Fruit fly (Drosophila melanogaster) whole organism, wandering third instar larva: ENCODE results near the gene Or10a.

Experiments used
- Abd-B ChIP-seq: fragments of >200 bp; optimal IDR thresholded peaks from 2 replicates; lab custom pipeline; 2017; ENCODE audit warnings: missing biosample characterization, missing genetic modification characterization
- CG32264 ChIP-seq: fragments of 200-800 bp; sonication (Bioruptor generic); optimal IDR thresholded peaks from 2 replicates; lab custom pipeline; 2016; ENCODE audit warnings: missing biosample characterization, missing genetic modification characterization
- CG9705 ChIP-seq: fragments of 200-800 bp; sonication (Bioruptor generic); optimal IDR thresholded peaks from 2 replicates; lab custom pipeline; 2018; ENCODE audit warnings: missing biosample characterization, mild to moderate bottlenecking, missing genetic modification characterization
- Dfd ChIP-seq: fragments of >200 bp; optimal IDR thresholded peaks from 2 replicates; lab custom pipeline; 2017; ENCODE audit warnings: missing biosample characterization, missing genetic modification characterization
- Dif ChIP-seq: fragments of 200-275, 200-300 bp; sonication (Bioruptor generic); optimal IDR thresholded peaks from 2 replicates; lab custom pipeline; 2018; ENCODE audit warnings: missing biosample characterization, missing genetic modification characterization; ENCODE audit not compliant: partially characterized antibody
- GATAd ChIP-seq: sonication (Bioruptor generic); optimal IDR thresholded peaks from 2 replicates; lab custom pipeline; 2016; ENCODE audit warnings: missing biosample characterization, missing genetic modification characterization
- HLH106 ChIP-seq: fragments of 200-800 bp; optimal IDR thresholded peaks from 3 replicates; lab custom pipeline; 2019; ENCODE audit warnings: missing biosample characterization, mild to moderate bottlenecking, missing genetic modification characterization, moderate library complexity
- Hnf4 ChIP-seq: fragments of 200-800 bp; sonication (Bioruptor generic); optimal IDR thresholded peaks from 2 replicates; lab custom pipeline; 2016; ENCODE audit warnings: missing biosample characterization, mild to moderate bottlenecking, missing genetic modification characterization
- Hr83 ChIP-seq: fragments of 200-300 bp; sonication (Bioruptor generic); optimal IDR thresholded peaks from 2 replicates; lab custom pipeline; 2016; ENCODE audit warnings: missing biosample characterization, mild to moderate bottlenecking, missing genetic modification characterization, moderate library complexity; ENCODE audit not compliant: poor library complexity, severe bottlenecking
- Jra ChIP-seq: sonication (Bioruptor generic); optimal IDR thresholded peaks from 2 replicates; lab custom pipeline; 2016; ENCODE audit warnings: missing biosample characterization, missing genetic modification characterization
- Mio ChIP-seq: sonication (Bioruptor generic); optimal IDR thresholded peaks from 2 replicates; lab custom pipeline; 2016; ENCODE audit warnings: missing biosample characterization, missing genetic modification characterization
- N ChIP-seq: fragments of >200 bp; optimal IDR thresholded peaks from 2 replicates; lab custom pipeline; 2018; ENCODE audit warnings: missing biosample characterization, missing external identifiers, missing genetic modification characterization
- OdsH ChIP-seq: fragments of 200-800 bp; sonication (Bioruptor generic); optimal IDR thresholded peaks from 2 replicates; lab custom pipeline; 2016; ENCODE audit warnings: missing biosample characterization, mild to moderate bottlenecking, missing genetic modification characterization
- Sp1 ChIP-seq: fragments of 200-800 bp; sonication (Bioruptor generic); optimal IDR thresholded peaks from 3 replicates; lab custom pipeline; 2019; ENCODE audit warnings: missing biosample characterization, mild to moderate bottlenecking, missing genetic modification characterization, moderate library complexity
- br ChIP-seq: fragments of 200-800 bp; sonication (Bioruptor generic); optimal IDR thresholded peaks from 2 replicates; lab custom pipeline; 2016; ENCODE audit warnings: missing biosample characterization, missing genetic modification characterization
- brk ChIP-seq: fragments of 200-800 bp; sonication (Bioruptor generic); optimal IDR thresholded peaks from 2 replicates; lab custom pipeline; 2016; ENCODE audit warnings: missing biosample characterization, mild to moderate bottlenecking, missing genetic modification characterization
- dl ChIP-seq, 2 experiments: fragments of 175-275, 200-275 bp in 1 of 2; fragments of 200-275 bp in 1 of 2; sonication (Bioruptor generic); optimal IDR thresholded peaks; lab custom pipeline; 2018; ENCODE audit warnings: mild to moderate bottlenecking in 2 of 2, missing biosample characterization in 2 of 2, missing genetic modification characterization in 2 of 2, moderate library complexity in 2 of 2; ENCODE audit not compliant: partially characterized antibody in 2 of 2, insufficient read depth in 1 of 2
- dmrt93B ChIP-seq: fragments of 200-800 bp; sonication (Bioruptor generic); optimal IDR thresholded peaks from 2 replicates; lab custom pipeline; 2018; ENCODE audit warnings: missing biosample characterization, mild to moderate bottlenecking, missing genetic modification characterization
- dsf ChIP-seq: sonication (Bioruptor generic); optimal IDR thresholded peaks from 2 replicates; lab custom pipeline; 2016; ENCODE audit warnings: missing biosample characterization, missing genetic modification characterization, borderline replicate concordance
- ey ChIP-seq: fragments of 200-800 bp; sonication (Bioruptor generic); optimal IDR thresholded peaks from 2 replicates; lab custom pipeline; 2016; ENCODE audit warnings: missing biosample characterization, missing genetic modification characterization
- foxo ChIP-seq, 2 experiments: fragments of 200-800 bp; sonication (Bioruptor generic); optimal IDR thresholded peaks; 2 replicates in 1 of 2; 3 replicates in 1 of 2; lab custom pipeline; 2016 to 2017; ENCODE audit warnings: missing biosample characterization in 2 of 2, missing genetic modification characterization in 2 of 2
- fru ChIP-seq: fragments of 200-800 bp; sonication (Bioruptor generic); optimal IDR thresholded peaks from 3 replicates; lab custom pipeline; 2016; ENCODE audit warnings: missing biosample characterization, mild to moderate bottlenecking, missing genetic modification characterization
- h ChIP-seq: fragments of 200-800 bp; sonication (Bioruptor generic); optimal IDR thresholded peaks from 3 replicates; lab custom pipeline; 2016; ENCODE audit warnings: missing biosample characterization, mild to moderate bottlenecking, missing genetic modification characterization
- jim ChIP-seq: fragments of 175-275, 200-325 bp; sonication (Bioruptor generic); optimal IDR thresholded peaks from 2 replicates; lab custom pipeline; 2016; ENCODE audit warnings: missing biosample characterization, mild to moderate bottlenecking, missing genetic modification characterization
- lola ChIP-seq: fragments of >200 bp; optimal IDR thresholded peaks from 2 replicates; lab custom pipeline; 2017; ENCODE audit warnings: missing biosample characterization, missing genetic modification characterization
- pan ChIP-seq: fragments of >200 bp; optimal IDR thresholded peaks from 2 replicates; lab custom pipeline; 2017
- psq ChIP-seq: fragments of 200-800 bp; sonication (Bioruptor generic); optimal IDR thresholded peaks from 3 replicates; lab custom pipeline; 2017; ENCODE audit warnings: missing biosample characterization, mild to moderate bottlenecking, missing genetic modification characterization, moderate library complexity
- rgr ChIP-seq: fragments of 200-800 bp; sonication (Bioruptor generic); optimal IDR thresholded peaks from 3 replicates; lab custom pipeline; 2016; ENCODE audit warnings: missing biosample characterization, mild to moderate bottlenecking, missing genetic modification characterization
- tai ChIP-seq: sonication (Bioruptor generic); optimal IDR thresholded peaks from 2 replicates; lab custom pipeline; 2016; ENCODE audit warnings: missing biosample characterization, missing genetic modification characterization
- woc ChIP-seq: sonication (Bioruptor generic); optimal IDR thresholded peaks from 2 replicates; lab custom pipeline; 2016; ENCODE audit warnings: missing biosample characterization, mild to moderate bottlenecking, missing genetic modification characterization

Or10a gene

dm6 chrX:11423277-11423717 lies 6.1 kb upstream of the Or10a start (continued):
- TF ChIP-seq Jra (peak; percentile 72), GATAd (GFP tag; lab: Kevin White, UChicago) (peak; percentile 35), dl (GFP tag; optimal IDR thresholded peaks at IDR 0.05; lab: Kevin White, UChicago; ENCODE audit: insufficient read depth in 1 of 2, partially characterized antibody in 2 of 2) (peak; percentile 42 to 61), CG9705 (peak; percentile 68), OdsH (GFP tag; lab: Kevin White, UChicago) (peak; percentile 92), CG32264 (peak; percentile 88), jim (GFP tag; lab: Kevin White, UChicago) (peak; percentile 20), woc (GFP tag; lab: Kevin White, UChicago) (peak; percentile 79), lola (GFP tag; lab: Kevin White, UChicago) (no peak), tai (GFP tag; lab: Kevin White, UChicago) (peak; percentile 85), br (GFP tag; lab: Kevin White, UChicago) (peak; percentile 95), Sp1 (GFP tag; lab: Kevin White, UChicago) (peak; percentile 93)
- TF ChIP-seq, all 38 proteins: peak for 30

DNA sequence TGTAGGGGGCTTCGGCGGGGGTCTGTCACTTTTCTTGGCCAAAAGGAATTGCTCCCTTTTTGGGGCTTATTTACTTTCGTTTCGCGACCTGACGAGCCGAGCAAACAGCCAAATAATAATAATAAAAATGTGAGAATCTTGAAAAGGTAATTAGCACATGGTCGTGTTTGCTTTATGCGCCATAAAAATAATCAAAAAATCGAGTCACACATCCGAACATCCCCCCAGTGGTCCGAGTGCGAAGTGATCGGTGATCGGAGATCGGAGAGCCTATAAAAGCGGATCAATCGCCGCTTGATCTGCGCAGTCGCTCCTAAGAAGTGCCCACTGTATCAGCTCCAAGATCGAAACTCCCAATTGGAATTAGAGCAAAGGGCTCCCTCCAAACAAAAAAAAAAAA lies 5.3 kb upstream of the Or10a start, which contains the start of gene Gs2:
Gene Gs2 (plus strand): TSS at position 301 of the 400 bp plus-strand sequence.
- TF ChIP-seq OdsH (GFP tag; lab: Kevin White, UChicago) (peak; percentile 2), CG9705 (no peak), ey (GFP tag; lab: Kevin White, UChicago) (no peak), jim (GFP tag; lab: Kevin White, UChicago) (no peak), dl (GFP tag; optimal IDR thresholded peaks at IDR 0.05; lab: Kevin White, UChicago; ENCODE audit: insufficient read depth in 1 of 2, partially characterized antibody in 2 of 2) (no peak), fru (GFP tag; lab: Kevin White, UChicago) (no peak)

dm6 chrX:11422071-11422470 lies 4.8 kb upstream of the Or10a start:
- TF ChIP-seq Sp1 (GFP tag; lab: Kevin White, UChicago) (peak; percentile 60), HLH106 (tag; lab: Kevin White, UChicago) (peak; percentile 57), Hnf4 (GFP tag; lab: Kevin White, UChicago) (no peak), fru (GFP tag; lab: Kevin White, UChicago) (peak; percentile 35), foxo (GFP tag; optimal IDR thresholded peaks at IDR 0.05; lab: Kevin White, UChicago) (peak in 1 of 2 experiments; percentile 53), rgr (GFP tag; lab: Kevin White, UChicago) (peak; percentile 2), Dfd (GFP tag; lab: Kevin White, UChicago) (no peak)
- TF ChIP-seq, all 38 proteins: peak for 5

DNA sequence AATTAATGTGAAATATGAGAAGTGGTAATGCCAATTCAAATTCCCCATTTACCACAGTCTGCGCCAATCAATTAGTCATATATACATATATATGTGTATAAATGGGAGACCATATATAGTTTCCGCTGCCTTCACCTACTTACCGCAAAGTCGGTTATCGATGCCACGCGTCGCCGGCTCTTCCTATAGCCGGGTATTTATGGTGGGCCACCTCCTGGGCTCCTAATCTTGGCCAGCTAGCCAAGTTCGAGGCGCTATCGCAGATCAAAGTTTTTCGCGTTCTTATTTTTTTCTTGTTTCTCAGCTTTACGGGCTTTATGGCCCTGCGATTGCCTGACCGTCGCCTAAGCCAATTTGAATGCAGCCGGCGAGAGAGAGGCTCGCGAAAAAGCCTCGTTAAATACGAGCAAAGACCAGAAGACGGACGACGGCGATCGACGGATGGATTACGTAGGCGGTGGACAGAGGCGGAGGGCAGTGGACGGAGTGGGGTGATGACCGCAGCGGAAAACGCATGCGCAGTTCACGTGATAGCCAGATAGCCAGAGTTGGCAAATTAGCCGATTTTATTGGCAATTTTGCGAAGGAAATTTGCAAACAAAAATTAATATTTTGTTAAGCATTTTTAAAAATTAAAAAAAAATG lies 3.7 kb upstream of the Or10a start:
- TF ChIP-seq Jra (no peak), h (GFP tag; lab: Kevin White, UChicago) (peak; percentile 10)

dm6 chrX:11419962-11420361 lies 2.7 kb upstream of the Or10a start:
- TF ChIP-seq pan (lab: Kevin White, UChicago) (no peak), brk (GFP tag; lab: Kevin White, UChicago) (no peak)

dm6 chrX:11419212-11419611 lies 2.0 kb upstream of the Or10a start:
- peak; percentile 1 for TF ChIP-seq HLH106 (tag; lab: Kevin White, UChicago)
- TF ChIP-seq Dfd (GFP tag; lab: Kevin White, UChicago), result no peak

- TF ChIP-seq brk (GFP tag; lab: Kevin White, UChicago) (no peak), N (GFP tag; lab: Kevin White, UChicago) (no peak), GATAd (GFP tag; lab: Kevin White, UChicago) (no peak), Dif (GFP tag; lab: Kevin White, UChicago) (no peak), rgr (GFP tag; lab: Kevin White, UChicago) (no peak), Abd-B (GFP tag; lab: Kevin White, UChicago) (no peak), Mio (GFP tag; lab: Kevin White, UChicago) (no peak), pan (lab: Kevin White, UChicago) (no peak), foxo (GFP tag; optimal IDR thresholded peaks at IDR 0.05; lab: Kevin White, UChicago) (no peak), dsf (no peak), Jra (no peak), Hr83 (GFP tag; lab: Kevin White, UChicago) (no peak), dl (GFP tag; optimal IDR thresholded peaks at IDR 0.05; lab: Kevin White, UChicago; ENCODE audit: insufficient read depth in 1 of 2, partially characterized antibody in 2 of 2) (no peak), ey (GFP tag; lab: Kevin White, UChicago) (no peak), br (GFP tag; lab: Kevin White, UChicago) (no peak), OdsH (GFP tag; lab: Kevin White, UChicago) (no peak), woc (GFP tag; lab: Kevin White, UChicago) (no peak), dmrt93B (GFP tag; lab: Kevin White, UChicago) (no peak), fru (GFP tag; lab: Kevin White, UChicago) (no peak), psq (GFP tag; lab: Kevin White, UChicago) (no peak)
Measured at dm6 chrX:11413090-11413489, 4.1 kb downstream of the Or10a start, which contains the start of gene Gr10b. Gene Gr10b (minus strand): TSS chrX:11413190.
